Worm (Caenorhabditis elegans): ENCODE results near the gene unc-60.

DNA sequence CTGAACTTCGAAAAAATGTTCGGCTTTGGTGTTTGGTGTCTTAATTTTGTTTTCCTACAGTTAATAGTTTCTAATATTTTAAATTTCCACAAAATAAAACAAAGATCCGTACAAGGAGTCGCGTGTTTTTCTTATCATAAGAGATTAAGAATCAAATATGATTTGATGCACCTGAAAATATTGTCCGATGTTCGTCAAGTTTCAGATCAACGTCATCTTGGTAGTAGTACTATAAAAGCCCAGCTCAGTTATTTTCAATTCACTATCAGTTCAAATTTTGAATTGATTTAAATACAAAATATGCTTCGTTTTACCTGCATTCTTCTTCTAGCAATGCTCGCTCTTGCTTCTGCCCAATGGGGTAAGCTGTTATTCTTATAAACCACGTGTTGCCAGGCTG, 29.8 kb upstream of the unc-60 start, which contains the start of gene cnc-5:
- TF ChIP-seq flt-1 (GFP tag; IDR thresholded peaks at IDR 0.05) (no peak), med-1 (GFP tag; optimal IDR thresholded peaks at IDR 0.05; ENCODE audit: insufficient read depth) (no peak), ref-1 (GFP tag; conservative IDR thresholded peaks at IDR 0.05) (no peak), tab-1 (GFP tag; IDR thresholded peaks at IDR 0.05) (no peak), ztf-29 (GFP tag; IDR thresholded peaks at IDR 0.05) (no peak), T22C8.4 (GFP tag; IDR thresholded peaks at IDR 0.05) (no peak)
